Fruit fly (Drosophila melanogaster) ovary, adult (tissue): ENCODE results near the gene CG32448.

ENCODE experiments used
- CG17801 ChIP-seq: fragments of 200-800 bp; optimal IDR thresholded peaks from 2 replicates; lab custom pipeline; 2019; ENCODE audit warnings: missing biosample characterization, mild to moderate bottlenecking, missing genetic modification characterization, moderate library complexity; ENCODE audit not compliant: partially characterized antibody

CG32448 gene

dm6 chr3L:21828177-21828589 lies at the start of gene CG32448:
Gene CG32448 (minus strand): TSS chr3L:21828480.
- no peak for TF ChIP-seq CG17801

DNA sequence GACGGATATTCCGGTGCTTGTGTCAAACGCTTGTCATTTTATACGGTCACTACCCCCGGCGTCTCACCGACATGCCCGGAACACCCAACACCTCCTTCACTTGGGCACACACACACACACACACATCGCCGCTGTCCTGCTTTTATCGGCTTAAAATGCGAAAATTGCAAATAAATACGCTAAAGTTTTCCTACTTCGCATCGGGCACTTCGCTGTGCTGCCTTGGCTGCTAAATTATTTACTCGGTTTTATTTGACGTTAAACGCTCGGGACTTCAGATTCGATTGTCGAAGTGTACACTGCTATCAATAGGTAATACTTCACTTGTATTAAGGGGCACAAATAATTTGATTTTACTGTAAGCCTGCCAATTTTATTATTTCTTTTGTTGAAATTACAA lies 43.5 kb upstream of the CG32448 start:
- no peak for TF ChIP-seq CG17801

DNA sequence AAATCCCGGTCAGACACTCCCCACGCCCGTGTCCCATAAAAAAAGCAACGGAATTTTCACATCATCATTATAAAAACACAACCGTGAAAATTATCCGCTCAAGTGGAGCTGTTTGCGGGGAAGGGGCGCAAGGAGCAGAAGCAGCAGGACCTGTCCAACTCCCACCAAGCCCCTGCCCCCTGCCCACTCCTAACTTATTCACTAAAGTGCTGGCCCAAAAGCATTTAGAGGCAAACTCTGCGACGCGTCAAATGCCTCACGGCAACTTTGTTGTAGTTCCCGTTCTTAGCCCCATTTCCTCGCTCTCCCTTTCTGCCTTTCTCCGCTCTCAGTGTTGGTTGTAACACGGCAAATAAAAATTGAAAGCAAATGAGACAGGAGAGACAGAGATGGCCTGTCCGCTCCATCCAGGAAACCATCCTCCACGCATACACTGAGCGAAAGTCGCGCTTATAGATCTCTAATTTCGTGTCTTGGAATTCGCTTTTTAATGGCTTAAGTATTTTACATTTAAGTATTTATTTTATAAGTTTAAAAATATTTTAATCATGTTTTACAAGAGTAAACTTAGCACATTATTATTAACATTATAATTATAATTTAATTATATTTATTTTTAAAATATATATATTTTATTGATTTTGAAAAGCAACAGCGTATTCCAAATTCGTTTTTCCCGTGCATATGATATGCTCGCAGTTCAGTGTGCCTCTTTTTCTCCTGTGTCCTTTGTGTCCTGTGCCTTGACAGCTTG lies 31.2 kb upstream of the CG32448 start:
- TF ChIP-seq CG17801 = no peak

dm6 chr3L:21848320-21848719 lies 20.0 kb upstream of the CG32448 start:
- no peak for TF ChIP-seq CG17801

- no peak for TF ChIP-seq CG17801
Measured at dm6 chr3L:21846591-21846990, 18.3 kb upstream of the CG32448 start.

dm6 chr3L:21844488-21844887 lies 16.2 kb upstream of the CG32448 start, which contains the start of gene mub:
Gene mub (plus strand): TSS chr3L:21844788.
- TF ChIP-seq CG17801 = no peak

dm6 chr3L:21843307-21843706 lies 15.0 kb upstream of the CG32448 start:
- TF ChIP-seq CG17801 = no peak

dm6 chr3L:21842286-21842685 lies 14.0 kb upstream of the CG32448 start, which contains the start of gene CG14563:
Gene CG14563 (minus strand): TSS chr3L:21842386.
- no peak for TF ChIP-seq CG17801

dm6 chr3L:21841079-21841478 lies 12.8 kb upstream of the CG32448 start, which contains the start of gene P5CDh1:
Gene P5CDh1 (minus strand): TSS chr3L:21841356.
- peak; percentile 44 for TF ChIP-seq CG17801

DNA sequence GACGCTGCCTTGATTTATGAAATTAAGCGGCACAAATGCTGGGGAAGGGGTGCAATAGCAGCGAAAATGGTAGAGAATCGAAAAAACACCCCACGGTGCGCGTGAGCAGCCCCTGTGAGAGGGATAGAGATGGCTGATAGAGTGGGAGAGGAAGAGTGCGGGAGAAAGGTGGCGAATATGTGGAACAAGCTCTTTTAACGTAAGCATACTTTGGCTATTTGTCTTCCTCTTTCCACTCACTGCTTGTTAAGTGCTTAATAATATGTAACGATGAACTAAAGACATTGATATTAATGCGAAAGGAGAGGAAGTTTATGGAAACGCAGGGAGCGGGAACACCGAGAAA lies 12.3 kb upstream of the CG32448 start:
- TF ChIP-seq CG17801 = no peak

- peak; percentile 90 for TF ChIP-seq CG17801
Measured at dm6 chr3L:21839720-21840641, 11.7 kb upstream of the CG32448 start.

DNA sequence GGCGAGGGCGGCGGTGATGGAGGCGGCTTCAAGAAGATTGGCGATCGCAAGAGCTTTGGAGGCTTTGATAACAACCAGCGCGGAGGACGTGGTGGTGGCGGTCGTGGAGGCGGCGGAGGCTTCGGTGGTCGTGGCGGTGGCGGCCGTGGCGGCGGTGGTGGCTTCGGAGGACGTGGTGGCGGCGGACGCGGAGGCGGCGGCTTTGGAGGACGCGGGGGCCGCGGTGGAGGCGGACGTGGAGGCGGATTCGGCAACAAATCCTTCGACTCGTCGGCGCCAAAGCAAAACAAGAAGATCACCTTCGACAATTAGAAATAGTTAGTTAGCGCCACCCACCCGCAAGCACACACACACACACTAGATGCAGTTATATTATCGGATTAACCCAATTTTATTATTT lies 7.3 kb upstream of the CG32448 start:
- TF ChIP-seq CG17801 = no peak

dm6 chr3L:21832203-21833160 lies 4.2 kb upstream of the CG32448 start, which contains the start of the genes CG7148 and Nopp140:
Gene CG7148 (minus strand): TSS chr3L:21832253.
Gene Nopp140 (plus strand): TSS chr3L:21832774.
- TF ChIP-seq CG17801 = peak; percentile 61

DNA sequence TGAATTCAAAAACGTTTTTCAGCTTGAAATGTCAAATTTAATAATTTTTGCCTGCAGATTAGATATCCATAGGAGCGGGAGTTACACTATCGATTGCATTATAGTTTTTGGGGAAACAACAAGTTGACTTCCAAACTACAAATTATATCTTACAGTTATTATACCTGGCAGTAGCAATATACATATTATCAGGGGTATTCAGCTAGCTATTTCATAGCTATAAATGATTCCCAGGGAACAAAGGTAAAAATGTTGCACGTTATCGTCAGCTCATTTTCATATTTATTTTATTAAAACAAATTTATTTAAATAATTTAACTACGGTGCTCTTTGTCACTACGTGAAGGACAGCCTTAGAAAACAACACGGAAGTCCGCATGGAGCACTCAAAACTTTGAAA lies 1.8 kb upstream of the CG32448 start:
- no peak for TF ChIP-seq CG17801

DNA sequence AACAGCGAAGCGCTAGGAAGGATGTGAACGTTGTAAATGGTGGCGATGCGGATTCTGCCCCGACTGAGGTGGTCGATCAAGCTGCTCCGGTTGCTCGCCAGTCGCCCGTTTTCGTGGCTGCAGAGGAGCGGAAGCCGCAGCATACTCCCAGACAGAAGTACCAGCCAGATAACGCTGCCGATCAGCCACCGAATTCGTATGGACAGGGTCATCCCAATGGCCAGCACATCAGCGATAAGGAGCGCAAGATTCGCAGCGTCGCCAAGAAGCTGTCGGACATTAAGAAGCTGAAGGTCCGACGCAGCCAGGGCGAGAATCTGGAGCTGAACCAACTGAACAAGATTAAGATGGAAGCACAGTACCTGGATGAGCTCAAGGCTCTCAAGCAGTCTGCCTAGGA lies 1.1 kb downstream of the CG32448 start:
- TF ChIP-seq CG17801 = no peak

DNA sequence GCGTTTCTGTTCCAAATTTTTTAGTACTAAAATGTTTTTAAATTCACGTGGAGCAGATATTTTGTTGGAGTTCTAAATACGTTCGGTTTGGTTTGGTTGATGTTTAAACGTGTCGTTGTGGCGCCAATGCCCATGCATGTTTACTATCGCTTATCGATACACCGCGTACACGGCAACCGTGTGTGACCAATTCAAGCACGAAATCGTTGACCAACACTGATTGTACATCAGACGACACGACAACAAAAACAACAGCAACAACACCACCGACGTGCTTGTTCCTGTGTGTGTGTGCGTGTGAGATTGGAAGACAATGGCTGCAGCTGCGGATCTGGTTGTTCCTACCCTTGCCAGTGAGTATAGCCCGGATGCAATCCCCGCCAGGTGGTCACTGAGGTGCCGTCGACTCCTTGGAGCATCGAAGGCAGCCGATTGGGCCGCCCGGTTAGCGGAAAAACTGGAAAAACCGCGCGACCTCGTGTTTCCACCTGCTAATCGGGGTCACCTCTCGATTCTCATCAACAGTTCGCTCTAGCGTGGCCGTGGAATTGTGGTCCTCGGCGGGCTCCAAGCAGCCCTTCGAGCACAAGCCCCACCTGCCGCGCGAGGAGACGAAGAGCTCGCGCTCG lies 3.4 kb downstream of the CG32448 start, which contains the start of gene eIF2A:
TSS of gene eIF2A (plus strand) at position 16 of the 629 bp plus-strand sequence.
- TF ChIP-seq CG17801 = peak; percentile 54
